Worm (Caenorhabditis elegans): Measurements from ENCODE around the gene M03F8.1.
A peak's percentile ranks its signal among the peaks of the same experiment; 100 is the strongest.

The M03F8.1 gene

DNA sequence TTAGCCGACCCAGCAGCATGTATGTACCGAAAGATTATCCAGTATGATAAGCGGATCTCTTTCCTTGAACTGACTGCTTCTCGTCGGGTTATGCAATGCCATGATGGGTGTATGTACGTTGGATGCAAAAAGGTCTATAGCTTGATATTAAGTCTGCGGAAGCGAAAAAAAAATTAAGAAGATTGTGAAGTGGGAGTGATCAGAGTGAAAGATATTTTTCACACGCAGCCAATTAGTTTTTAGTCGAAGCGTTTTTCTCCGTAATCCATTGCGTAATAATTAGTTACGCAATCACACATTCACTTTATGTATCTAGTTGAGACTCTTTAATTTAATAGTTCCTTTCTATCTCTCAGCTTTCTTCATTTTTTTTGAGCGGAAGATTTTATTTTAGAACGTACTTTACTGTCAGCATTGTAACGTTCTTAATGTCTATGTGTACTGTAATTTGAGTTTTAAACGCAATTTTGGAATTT lies 1.5 kb upstream of the M03F8.1 start:
- TF ChIP-seq unc-86 (tag; optimal IDR thresholded peaks at IDR 0.05) (no peak), elt-4 (tag; optimal IDR thresholded peaks at IDR 0.05) (no peak), hlh-6 (tag; optimal IDR thresholded peaks at IDR 0.05) (no peak), C08G9.2 (tag; optimal IDR thresholded peaks at IDR 0.05) (no peak), pqm-1 (tag; optimal IDR thresholded peaks at IDR 0.05) (no peak), pros-1 (tag; optimal IDR thresholded peaks at IDR 0.05) (no peak), hlh-8 (tag; optimal IDR thresholded peaks at IDR 0.05) (no peak), ceh-24 (tag; optimal IDR thresholded peaks at IDR 0.05) (no peak), gmeb-2 (tag; optimal IDR thresholded peaks at IDR 0.05) (no peak), ceh-31 (tag; optimal IDR thresholded peaks at IDR 0.05) (no peak), F13H6.1 (tag; optimal IDR thresholded peaks at IDR 0.05) (no peak), lin-11 (tag; optimal IDR thresholded peaks at IDR 0.05) (no peak), fkh-6 (tag; optimal IDR thresholded peaks at IDR 0.05) (no peak)

ce11 chrV:5953086-5953485 lies 1.9 kb downstream of the M03F8.1 start:
- no peak for TF ChIP-seq pha-4 (tag; optimal IDR thresholded peaks at IDR 0.05)
- TF ChIP-seq nfya-1 (tag; optimal IDR thresholded peaks at IDR 0.05): peak; percentile 75

DNA sequence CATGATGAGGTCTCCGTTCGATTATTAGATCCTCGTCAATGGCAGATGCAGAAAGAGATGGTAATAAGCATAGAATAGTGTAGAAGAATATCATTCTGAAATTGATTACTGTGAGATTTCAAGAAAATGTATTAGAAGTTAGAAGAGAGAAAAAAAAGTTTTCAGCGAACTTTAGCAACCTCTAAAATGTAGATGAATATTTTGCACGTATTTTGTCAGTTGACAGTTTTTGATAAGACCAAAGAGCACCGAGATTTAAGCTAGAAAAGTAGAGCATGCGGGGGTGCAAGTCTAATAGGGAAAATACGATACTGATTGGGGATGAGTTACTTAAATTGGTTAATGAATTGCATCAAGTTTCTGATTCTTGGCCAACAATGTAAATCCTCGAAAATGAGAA lies 3.5 kb downstream of the M03F8.1 start, which contains the start of gene M03F8.6:
Gene M03F8.6, minus strand, starts transcription at position 101 of the 400 bp plus-strand sequence.
- TF ChIP-seq ceh-48 (tag; optimal IDR thresholded peaks at IDR 0.05): no peak
- TF ChIP-seq ceh-30 (tag; optimal IDR thresholded peaks at IDR 0.05): no peak
- TF ChIP-seq gmeb-2 (tag; optimal IDR thresholded peaks at IDR 0.05): no peak
- no peak for TF ChIP-seq ceh-14 (tag; optimal IDR thresholded peaks at IDR 0.05)
- no peak for TF ChIP-seq pros-1 (tag; optimal IDR thresholded peaks at IDR 0.05)
- no peak for TF ChIP-seq unc-55 (GFP tag; optimal IDR thresholded peaks at IDR 0.05)
- TF ChIP-seq fkh-10 (GFP tag; optimal IDR thresholded peaks at IDR 0.05): no peak
- no peak for TF ChIP-seq sox-2 (GFP tag; IDR thresholded peaks at IDR 0.05)
- no peak for TF ChIP-seq fkh-6 (tag; optimal IDR thresholded peaks at IDR 0.05)
- no peak for TF ChIP-seq pat-9 (tag; optimal IDR thresholded peaks at IDR 0.05)
- TF ChIP-seq elt-4 (tag; optimal IDR thresholded peaks at IDR 0.05): no peak
- TF ChIP-seq ahr-1 (tag; optimal IDR thresholded peaks at IDR 0.05): no peak
- TF ChIP-seq K02D7.2 (tag; optimal IDR thresholded peaks at IDR 0.05): no peak
- no peak for TF ChIP-seq lin-11 (tag; optimal IDR thresholded peaks at IDR 0.05)
- TF ChIP-seq sdc-2 (tag; optimal IDR thresholded peaks at IDR 0.05): no peak

DNA sequence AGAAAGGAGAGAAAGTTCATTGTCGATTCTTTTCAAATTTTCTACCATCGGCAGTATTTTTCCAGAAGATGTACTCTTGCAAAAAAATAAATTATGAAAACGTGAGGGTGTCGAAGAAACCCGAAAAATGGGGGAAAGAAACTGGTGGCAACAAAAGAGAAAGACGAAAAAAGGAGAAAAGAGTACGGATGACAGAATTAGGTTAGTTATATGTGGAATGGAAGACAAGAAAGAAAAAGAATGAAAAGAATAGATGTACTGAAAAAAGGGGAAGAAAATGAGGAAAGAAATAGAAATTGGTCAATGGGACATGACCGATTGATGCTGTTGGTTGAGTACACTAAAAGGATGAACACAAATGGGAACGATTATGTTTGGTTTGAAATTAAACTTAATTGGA lies 4.4 kb downstream of the M03F8.1 start:
- TF ChIP-seq unc-42 (tag; optimal IDR thresholded peaks at IDR 0.05) (peak; percentile 74), ceh-6 (GFP tag; optimal IDR thresholded peaks at IDR 0.05) (no peak)

ce11 chrV:5961516-5961915 lies 10.3 kb downstream of the M03F8.1 start, which contains the start of gene mcp-1:
Gene mcp-1 (plus strand): TSS chrV:5961807.
- TF ChIP-seq unc-42 (tag; optimal IDR thresholded peaks at IDR 0.05): peak; percentile 85
- no peak for TF ChIP-seq C08G9.2 (tag; optimal IDR thresholded peaks at IDR 0.05)

DNA sequence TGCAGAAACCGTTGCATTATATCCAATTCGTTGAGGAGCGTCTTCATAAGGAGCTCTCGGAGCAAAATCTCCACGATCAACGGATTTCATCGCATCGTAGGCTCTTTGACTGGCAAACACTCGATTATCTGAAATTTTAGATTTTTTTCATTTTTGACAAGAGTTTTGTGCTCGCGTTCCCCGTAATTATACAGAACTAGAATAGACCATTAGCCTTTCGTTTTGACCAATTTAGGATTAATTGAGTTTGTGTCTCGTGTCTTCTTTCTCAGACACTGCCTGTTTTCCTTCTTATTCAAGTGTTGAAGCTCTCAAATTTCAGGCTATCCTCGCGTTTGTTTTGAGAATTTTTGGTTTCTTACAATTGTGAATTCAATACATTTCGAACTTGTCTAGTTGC lies 11.9 kb downstream of the M03F8.1 start:
- TF ChIP-seq nhr-232 (tag; optimal IDR thresholded peaks at IDR 0.05): no peak
- peak; percentile 59 for TF ChIP-seq unc-42 (tag; optimal IDR thresholded peaks at IDR 0.05)
- no peak for TF ChIP-seq ets-4 (tag; optimal IDR thresholded peaks at IDR 0.05)
- no peak for TF ChIP-seq pax-1 (tag; optimal IDR thresholded peaks at IDR 0.05)
- no peak for TF ChIP-seq lin-11 (tag; optimal IDR thresholded peaks at IDR 0.05)

- TF ChIP-seq nfya-1 (tag; optimal IDR thresholded peaks at IDR 0.05) (peak; percentile 20), sdc-2 (tag; optimal IDR thresholded peaks at IDR 0.05) (no peak), unc-42 (tag; optimal IDR thresholded peaks at IDR 0.05) (peak; percentile 14)
These were observed 12.5 kb downstream of the M03F8.1 start, which contains the start of gene pcm-1 for ce11 chrV:5963696-5964095. Gene pcm-1 (minus strand): TSS chrV:5963882.
